Fruit fly (Drosophila melanogaster) whole organism, embryonic: ENCODE data around the gene CG2685.
A peak's percentile ranks its signal among the peaks of the same experiment; 100 is the strongest.

Experiments used
- Ada2b ChIP-seq: fragments of 200-800 bp; sonication (Bioruptor generic); IDR thresholded peaks from 2 replicates; pipeline ENCODE4 v1.3.6; 2022; ENCODE audit warnings: missing biosample characterization, missing genetic modification characterization
- B-H2 ChIP-seq: fragments of 200-800 bp; sonication (Bioruptor generic); optimal IDR thresholded peaks from 2 replicates; lab custom pipeline; 2018; ENCODE audit warnings: missing biosample characterization, mild to moderate bottlenecking, missing genetic modification characterization
- Blimp-1 ChIP-seq: fragments of 200-800 bp; sonication (Bioruptor generic); optimal IDR thresholded peaks from 3 replicates; lab custom pipeline; 2018; ENCODE audit warnings: missing biosample characterization, missing genetic modification characterization, mild to moderate bottlenecking, moderate library complexity, missing genetic modification reagents
- CG1024 ChIP-seq: fragments of 200-800 bp; sonication (Bioruptor generic); IDR thresholded peaks from 2 replicates; pipeline ENCODE4 v1.3.6; 2022; ENCODE audit warnings: missing biosample characterization, missing genetic modification characterization
- CG12104 ChIP-seq: fragments of 200-800 bp; sonication (Bioruptor generic); optimal IDR thresholded peaks from 3 replicates; lab custom pipeline; 2016; ENCODE audit warnings: missing biosample characterization, missing genetic modification characterization
- CG12236 ChIP-seq: fragments of 200-800 bp; sonication (Bioruptor generic); optimal IDR thresholded peaks from 2 replicates; lab custom pipeline; 2016; ENCODE audit warnings: missing biosample characterization, missing genetic modification characterization
- CG12744 ChIP-seq: fragments of 200-800 bp; sonication (Bioruptor generic); optimal IDR thresholded peaks from 2 replicates; lab custom pipeline; 2016; ENCODE audit warnings: missing biosample characterization, missing genetic modification characterization
- CG13123 ChIP-seq: fragments of 200-800 bp; sonication (Bioruptor generic); optimal IDR thresholded peaks from 2 replicates; lab custom pipeline; 2016; ENCODE audit warnings: missing biosample characterization, missing genetic modification characterization
- CG15073 ChIP-seq: fragments of 200-800 bp; sonication (Bioruptor generic); optimal IDR thresholded peaks from 2 replicates; lab custom pipeline; 2016; ENCODE audit warnings: missing biosample characterization, missing genetic modification characterization
- CG16863 ChIP-seq: fragments of 200-800 bp; sonication (Bioruptor generic); optimal IDR thresholded peaks from 3 replicates; lab custom pipeline; 2016; ENCODE audit warnings: missing biosample characterization, missing genetic modification characterization
- CG18262 ChIP-seq: fragments of 200-800 bp; optimal IDR thresholded peaks from 3 replicates; lab custom pipeline; 2019; ENCODE audit warnings: missing biosample characterization, mild to moderate bottlenecking, missing genetic modification characterization, moderate library complexity
- CG1832 ChIP-seq: fragments of 200-800 bp; sonication (Bioruptor generic); optimal IDR thresholded peaks from 2 replicates; lab custom pipeline; 2017; ENCODE audit warnings: missing biosample characterization, mild to moderate bottlenecking, missing genetic modification characterization, inconsistent platforms
- CG18619 ChIP-seq: fragments of 200-800 bp; sonication (Bioruptor generic); optimal IDR thresholded peaks from 3 replicates; lab custom pipeline; 2017; ENCODE audit warnings: missing biosample characterization, mild to moderate bottlenecking, missing genetic modification characterization
- CG2712 ChIP-seq: fragments of 200-800 bp; optimal IDR thresholded peaks from 3 replicates; lab custom pipeline; 2019; ENCODE audit warnings: missing biosample characterization, mild to moderate bottlenecking, missing genetic modification characterization, moderate library complexity
- CG32532 ChIP-seq: fragments of 200-800 bp; sonication (Bioruptor generic); IDR thresholded peaks from 2 replicates; pipeline ENCODE4 v1.3.6; 2022; ENCODE audit warnings: missing biosample characterization, missing genetic modification characterization
- CG32772 ChIP-seq: fragments of 200-800 bp; sonication (Bioruptor generic); IDR thresholded peaks from 2 replicates; pipeline ENCODE4 v1.3.6; 2022; ENCODE audit warnings: missing biosample characterization, missing genetic modification characterization
- CG4424 ChIP-seq: fragments of 200-800 bp; sonication (Bioruptor generic); optimal IDR thresholded peaks from 3 replicates; lab custom pipeline; 2016; ENCODE audit warnings: missing biosample characterization, missing genetic modification characterization
- CG4617 ChIP-seq: fragments of 200-800 bp; sonication (Bioruptor generic); optimal IDR thresholded peaks from 3 replicates; lab custom pipeline; 2016; ENCODE audit warnings: missing biosample characterization, missing genetic modification characterization, borderline replicate concordance
- CG6175 ChIP-seq: fragments of 200-800 bp; sonication (Bioruptor generic); IDR thresholded peaks from 3 replicates; pipeline ENCODE4 v1.3.6; 2022; ENCODE audit warnings: missing biosample characterization, missing genetic modification characterization
- CG8089 ChIP-seq: fragments of 200-800 bp; sonication (Bioruptor generic); optimal IDR thresholded peaks from 3 replicates; lab custom pipeline; 2016; ENCODE audit warnings: missing biosample characterization, missing genetic modification characterization
- CG8359 ChIP-seq: fragments of 200-800 bp; sonication (Bioruptor generic); optimal IDR thresholded peaks from 2 replicates; lab custom pipeline; 2017; ENCODE audit warnings: missing biosample characterization, mild to moderate bottlenecking, missing genetic modification characterization, borderline replicate concordance
- CG9609 ChIP-seq: fragments of 200-800 bp; sonication (Bioruptor generic); optimal IDR thresholded peaks from 3 replicates; lab custom pipeline; 2016; ENCODE audit warnings: missing biosample characterization, missing genetic modification characterization
- Dad ChIP-seq: fragments of 200-800 bp; sonication (Bioruptor generic); optimal IDR thresholded peaks from 3 replicates; lab custom pipeline; 2016; ENCODE audit warnings: missing biosample characterization, missing genetic modification characterization
- Deaf1 ChIP-seq: fragments of 200-800 bp; optimal IDR thresholded peaks from 3 replicates; lab custom pipeline; 2019; ENCODE audit warnings: missing biosample characterization, mild to moderate bottlenecking, missing genetic modification characterization, moderate library complexity
- Fer3 ChIP-seq: fragments of 200-800 bp; sonication (Bioruptor generic); optimal IDR thresholded peaks from 2 replicates; lab custom pipeline; 2018; ENCODE audit warnings: missing biosample characterization, mild to moderate bottlenecking, missing genetic modification characterization, moderate library complexity
- Hr3 ChIP-seq: fragments of 200-800 bp; sonication (Bioruptor generic); optimal IDR thresholded peaks from 3 replicates; lab custom pipeline; 2016; ENCODE audit warnings: missing biosample characterization, missing genetic modification characterization
- Hr51 ChIP-seq, 2 experiments: fragments of 200-800 bp; sonication (Bioruptor generic); optimal IDR thresholded peaks; 2 replicates in 1 of 2; 3 replicates in 1 of 2; lab custom pipeline; 2016 to 2018; ENCODE audit warnings: missing biosample characterization in 2 of 2, missing genetic modification characterization in 2 of 2, mild to moderate bottlenecking in 1 of 2, moderate library complexity in 1 of 2
- Mrtf ChIP-seq: fragments of 200-800 bp; sonication (Bioruptor generic); IDR thresholded peaks from 3 replicates; pipeline ENCODE4 v1.3.6; 2022; ENCODE audit warnings: missing biosample characterization, missing genetic modification characterization
- Ravus ChIP-seq: fragments of 200-800 bp; sonication (Bioruptor generic); IDR thresholded peaks from 2 replicates; pipeline ENCODE4 v1.3.6; 2022; ENCODE audit warnings: missing biosample characterization, missing genetic modification characterization
- bcd ChIP-seq: fragments of 200-800 bp; sonication (Bioruptor generic); optimal IDR thresholded peaks from 2 replicates; lab custom pipeline; 2017; ENCODE audit warnings: missing biosample characterization, mild to moderate bottlenecking, missing genetic modification characterization
- caup ChIP-seq: fragments of 200-800 bp; sonication (Bioruptor generic); optimal IDR thresholded peaks from 3 replicates; lab custom pipeline; 2017; ENCODE audit warnings: missing biosample characterization, mild to moderate bottlenecking, missing genetic modification characterization, moderate library complexity; ENCODE audit not compliant: severe bottlenecking
- cg ChIP-seq: fragments of 200-800 bp; sonication (Bioruptor generic); optimal IDR thresholded peaks from 3 replicates; lab custom pipeline; 2019; ENCODE audit warnings: missing biosample characterization, mild to moderate bottlenecking, missing genetic modification characterization, moderate library complexity
- danr ChIP-seq: fragments of 200-800 bp; sonication (Bioruptor generic); IDR thresholded peaks from 2 replicates; pipeline ENCODE4 v1.3.6; 2022; ENCODE audit warnings: missing biosample characterization, missing genetic modification characterization
- en ChIP-seq: fragments of 200-800 bp; sonication (Bioruptor generic); optimal IDR thresholded peaks from 2 replicates; lab custom pipeline; 2016; ENCODE audit warnings: missing biosample characterization, missing genetic modification characterization
- gce ChIP-seq: fragments of 200-800 bp; sonication (Bioruptor generic); IDR thresholded peaks from 3 replicates; pipeline ENCODE4 v1.3.6; 2022; ENCODE audit warnings: missing biosample characterization, missing genetic modification characterization
- gem ChIP-seq: fragments of 200-800 bp; sonication (Bioruptor generic); optimal IDR thresholded peaks from 2 replicates; lab custom pipeline; 2019; ENCODE audit warnings: missing biosample characterization, mild to moderate bottlenecking, missing genetic modification characterization, moderate library complexity
- gt ChIP-seq: fragments of 200-800 bp; sonication (Bioruptor generic); IDR thresholded peaks from 2 replicates; pipeline ENCODE4 v1.3.6; 2022; ENCODE audit warnings: missing biosample characterization, missing genetic modification characterization
- h ChIP-seq: fragments of >200 bp; optimal IDR thresholded peaks from 2 replicates; lab custom pipeline; 2017
- jing ChIP-seq: fragments of 200-800 bp; sonication (Bioruptor generic); optimal IDR thresholded peaks from 2 replicates; lab custom pipeline; 2018; ENCODE audit warnings: missing biosample characterization, mild to moderate bottlenecking, missing genetic modification characterization
- lbe ChIP-seq: fragments of 200-800 bp; sonication (Bioruptor generic); optimal IDR thresholded peaks from 2 replicates; lab custom pipeline; 2016; ENCODE audit warnings: missing biosample characterization, mild to moderate bottlenecking, missing genetic modification characterization
- maf-S ChIP-seq: fragments of 200-800 bp; sonication (Bioruptor generic); optimal IDR thresholded peaks from 2 replicates; lab custom pipeline; 2016; ENCODE audit warnings: missing biosample characterization, missing genetic modification characterization
- mld ChIP-seq: fragments of 200-800 bp; sonication (Bioruptor generic); IDR thresholded peaks from 3 replicates; pipeline ENCODE4 v1.3.6; 2022; ENCODE audit warnings: missing biosample characterization, missing genetic modification characterization; ENCODE audit not compliant: partially characterized antibody
- p53 ChIP-seq: fragments of 200-800 bp; sonication (Bioruptor generic); optimal IDR thresholded peaks from 2 replicates; lab custom pipeline; 2016; ENCODE audit warnings: missing biosample characterization, missing genetic modification characterization
- pita ChIP-seq: fragments of 200-800 bp; sonication (Bioruptor generic); optimal IDR thresholded peaks from 2 replicates; lab custom pipeline; 2017; ENCODE audit warnings: missing biosample characterization, mild to moderate bottlenecking, missing genetic modification characterization
- salm ChIP-seq: fragments of 200-800 bp; sonication (Bioruptor generic); optimal IDR thresholded peaks from 2 replicates; lab custom pipeline; 2018; ENCODE audit warnings: missing biosample characterization, mild to moderate bottlenecking, missing genetic modification characterization
- sd ChIP-seq: fragments of 200-800 bp; sonication (Bioruptor generic); optimal IDR thresholded peaks from 3 replicates; lab custom pipeline; 2018; ENCODE audit warnings: missing biosample characterization, mild to moderate bottlenecking, missing genetic modification characterization, moderate library complexity
- sens ChIP-seq: fragments of 200-800 bp; sonication (Bioruptor generic); peaks from one replicate; lab custom pipeline; 2016; ENCODE audit warnings: missing biosample characterization, missing genetic modification characterization
- sima ChIP-seq: fragments of 200-800 bp; sonication (Bioruptor generic); optimal IDR thresholded peaks from 2 replicates; lab custom pipeline; 2016; ENCODE audit warnings: missing biosample characterization, missing genetic modification characterization
- slou ChIP-seq: fragments of 200-800 bp; sonication (Bioruptor generic); optimal IDR thresholded peaks from 3 replicates; lab custom pipeline; 2016; ENCODE audit warnings: missing biosample characterization, missing genetic modification characterization
- sob ChIP-seq: fragments of 200-800 bp; sonication (Bioruptor generic); IDR thresholded peaks from 2 replicates; pipeline ENCODE4 v1.3.6; 2022; ENCODE audit warnings: missing biosample characterization, missing genetic modification characterization
- trem ChIP-seq: fragments of 200-800 bp; optimal IDR thresholded peaks from 3 replicates; lab custom pipeline; 2019; ENCODE audit warnings: missing biosample characterization, mild to moderate bottlenecking, missing genetic modification characterization, moderate library complexity
- wor ChIP-seq: fragments of 200-800 bp; sonication (Bioruptor generic); IDR thresholded peaks from 2 replicates; pipeline ENCODE4 v1.3.6; 2022; ENCODE audit warnings: missing biosample characterization, missing genetic modification characterization

CG2685 gene

DNA sequence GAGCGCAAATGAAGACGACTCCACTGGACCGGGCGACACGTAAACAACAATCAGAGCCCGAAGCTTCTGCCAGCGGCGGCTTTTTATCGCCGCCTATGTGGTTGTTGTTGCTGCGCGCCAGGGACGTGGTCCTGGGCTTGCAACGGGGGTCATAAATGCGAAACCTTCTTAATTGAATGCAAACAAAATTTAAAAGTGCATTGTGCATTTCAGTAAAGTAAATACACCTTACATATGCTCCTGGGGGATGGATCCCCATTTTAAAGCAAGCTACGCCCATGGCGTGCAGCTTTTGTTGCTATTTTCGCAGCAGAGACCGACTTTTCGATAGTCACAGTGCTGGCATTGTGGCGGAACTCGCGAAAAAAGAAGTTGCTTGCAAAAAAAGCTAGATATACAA lies 10.1 kb downstream of the CG2685 start, which contains the start of gene Ugalt (continued):
- TF ChIP-seq jing (GFP tag; lab: Kevin White, UChicago) (peak; percentile 100), CG8359 (GFP tag; lab: Kevin White, UChicago) (peak; percentile 98), h (no peak), CG12104 (GFP tag; lab: Kevin White, UChicago) (peak; percentile 100), en (peak; percentile 100), Ada2b (GFP tag; lab: Robert Waterston, UW) (peak; percentile 100), sens (GFP tag; lab: Kevin White, UChicago) (peak; percentile 100), slou (GFP tag; lab: Kevin White, UChicago) (peak; percentile 100), caup (peak; percentile 100), CG18262 (tag; lab: Kevin White, UChicago) (peak; percentile 100), CG9609 (GFP tag; lab: Kevin White, UChicago) (peak; percentile 100), gt (GFP tag; lab: Robert Waterston, UW) (peak; percentile 100), CG4617 (peak; percentile 100), B-H2 (GFP tag; lab: Kevin White, UChicago) (peak; percentile 99), CG8089 (peak; percentile 100), pita (GFP tag; lab: Kevin White, UChicago) (no peak), Dad (GFP tag; lab: Kevin White, UChicago) (peak; percentile 100), CG2712 (peak; percentile 100), CG16863 (GFP tag; lab: Kevin White, UChicago) (peak; percentile 100), maf-S (GFP tag; lab: Kevin White, UChicago) (peak; percentile 100), Blimp-1 (peak; percentile 100), mld (GFP tag; lab: Robert Waterston, UW) (no peak), Ravus (peak; percentile 100), CG12236 (GFP tag; lab: Kevin White, UChicago) (peak; percentile 100), bcd (GFP tag; lab: Kevin White, UChicago) (peak; percentile 100), CG13123 (GFP tag; lab: Kevin White, UChicago) (peak; percentile 100), trem (peak; percentile 98), sima (GFP tag; lab: Kevin White, UChicago) (peak; percentile 100), p53 (GFP tag; lab: Kevin White, UChicago) (peak; percentile 100), CG32772 (GFP tag; lab: Robert Waterston, UW) (peak; percentile 100), CG1832 (GFP tag; lab: Kevin White, UChicago) (peak; percentile 80), CG18619 (GFP tag; lab: Kevin White, UChicago) (peak; percentile 100), salm (tag; lab: Kevin White, UChicago) (peak; percentile 100), cg (GFP tag; lab: Kevin White, UChicago) (peak; percentile 25), gem (peak; percentile 100), CG1024 (GFP tag; lab: Robert Waterston, UW) (peak; percentile 100), Fer3 (tag; lab: Kevin White, UChicago) (peak; percentile 100), CG15073 (peak; percentile 96), danr (GFP tag; lab: Robert Waterston, UW) (peak; percentile 100), CG6175 (GFP tag; lab: Robert Waterston, UW) (peak; percentile 100), Hr3 (GFP tag; lab: Kevin White, UChicago) (peak; percentile 100), Deaf1 (tag; lab: Kevin White, UChicago) (peak; percentile 95), Hr51 (GFP tag; optimal IDR thresholded peaks at IDR 0.05; lab: Kevin White, UChicago) (peak; percentile 100), CG12744 (GFP tag; lab: Kevin White, UChicago) (peak; percentile 100), sob (peak; percentile 100), CG4424 (GFP tag; lab: Kevin White, UChicago) (peak; percentile 100), lbe (GFP tag; lab: Kevin White, UChicago) (peak; percentile 99), gce (GFP tag; lab: Robert Waterston, UW) (peak; percentile 100), sd (peak; percentile 99), CG32532 (GFP tag; lab: Robert Waterston, UW) (peak; percentile 100), wor (GFP tag; lab: Robert Waterston, UW) (peak; percentile 100), Mrtf (peak; percentile 100)
